Worm (Caenorhabditis elegans) whole organism, young adult: ENCODE measurements around the gene srh-296.

Experiments used
- B0035.1 ChIP-seq: sonication (generic microtip); optimal IDR thresholded peaks from 2 replicates; lab custom pipeline; 2016; ENCODE audit warnings: missing genetic modification characterization, mild to moderate bottlenecking, missing compliant biosample characterization, missing genotype, missing genetic modification reagents
- B0261.1 ChIP-seq: sonication (generic microtip); optimal IDR thresholded peaks from 2 replicates; lab custom pipeline; 2016; ENCODE audit warnings: mild to moderate bottlenecking, missing genetic modification characterization, moderate library complexity, missing compliant biosample characterization
- C06A6.2 ChIP-seq: fragments of 200-800 bp; sonication (Bioruptor generic); conservative IDR thresholded peaks from 2 replicates; pipeline ENCODE4 v1.3.6; 2022; ENCODE audit warnings: missing genetic modification characterization, missing compliant biosample characterization
- F39B2.1 ChIP-seq: fragments of 200-800 bp; sonication (Bioruptor generic); IDR thresholded peaks from 2 replicates; pipeline ENCODE4 v1.3.6; 2022; ENCODE audit warnings: missing genetic modification reagents, missing genetic modification characterization, missing compliant biosample characterization
- F49E8.2 ChIP-seq: sonication (generic microtip); optimal IDR thresholded peaks from 3 replicates; lab custom pipeline; 2017; ENCODE audit warnings: missing genetic modification characterization, mild to moderate bottlenecking, missing compliant biosample characterization, antibody characterized with exemption, moderate library complexity; ENCODE audit not compliant: insufficient read depth
- Y56A3A.18 ChIP-seq: fragments of 200-800 bp; sonication (Bioruptor generic); IDR thresholded peaks from 2 replicates; pipeline ENCODE4 v1.3.6; 2022; ENCODE audit warnings: missing genetic modification reagents, missing genetic modification characterization, missing compliant biosample characterization
- Y67H2A.10 ChIP-seq: fragments of 200-800 bp; sonication (Bioruptor generic); conservative IDR thresholded peaks from 2 replicates; pipeline ENCODE4 v1.3.6; 2022; ENCODE audit warnings: missing genetic modification reagents, missing genetic modification characterization, missing compliant biosample characterization
- ZK185.1 ChIP-seq: sonication (generic microtip); optimal IDR thresholded peaks from 2 replicates; lab custom pipeline; 2016; ENCODE audit warnings: mild to moderate bottlenecking, missing genetic modification characterization, missing compliant biosample characterization; ENCODE audit not compliant: poor library complexity, severe bottlenecking
- attf-6 ChIP-seq: fragments of 200-800 bp; sonication (Bioruptor generic); IDR thresholded peaks from 2 replicates; pipeline ENCODE4 v1.3.6; 2022; ENCODE audit warnings: missing genetic modification reagents, missing genetic modification characterization, missing compliant biosample characterization
- ccch-3 ChIP-seq: fragments of 200-800 bp; sonication (Bioruptor generic); optimal IDR thresholded peaks from 2 replicates; lab custom pipeline; 2018; ENCODE audit warnings: mild to moderate bottlenecking, missing genetic modification characterization, missing compliant biosample characterization
- chd-7 ChIP-seq: sonication (generic microtip); optimal IDR thresholded peaks from 2 replicates; lab custom pipeline; 2016; ENCODE audit warnings: mild to moderate bottlenecking, missing genetic modification characterization, moderate library complexity, missing compliant biosample characterization
- egl-44 ChIP-seq: fragments of 200-800 bp; sonication (Bioruptor generic); IDR thresholded peaks from 2 replicates; pipeline ENCODE4 v1.3.6; 2022; ENCODE audit warnings: missing genetic modification reagents, missing genetic modification characterization, missing compliant biosample characterization
- egrh-3 ChIP-seq: fragments of 200-800 bp; sonication (Bioruptor generic); IDR thresholded peaks from 2 replicates; pipeline ENCODE4 v1.3.6; 2022; ENCODE audit warnings: missing genetic modification reagents, missing genetic modification characterization, missing compliant biosample characterization
- ekl-4 ChIP-seq: fragments of 200-800 bp; sonication (Bioruptor generic); IDR thresholded peaks from 2 replicates; pipeline ENCODE4 v1.3.6; 2022; ENCODE audit warnings: missing genetic modification reagents, missing genetic modification characterization, missing compliant biosample characterization
- hlh-26 ChIP-seq: fragments of 200-800 bp; sonication (Bioruptor generic); conservative IDR thresholded peaks from 2 replicates; pipeline ENCODE4 v1.3.6; 2022; ENCODE audit warnings: missing genetic modification reagents, missing genetic modification characterization, missing compliant biosample characterization
- hmg-1.2 ChIP-seq: fragments of 200-800 bp; sonication (Bioruptor generic); IDR thresholded peaks from 2 replicates; pipeline ENCODE4 v1.3.6; 2022; ENCODE audit warnings: missing genetic modification reagents, missing genetic modification characterization, missing compliant biosample characterization
- hmg-20 ChIP-seq: fragments of 200-800 bp; sonication (Bioruptor generic); IDR thresholded peaks from 2 replicates; pipeline ENCODE4 v1.3.6; 2022; ENCODE audit warnings: missing genetic modification reagents, missing genetic modification characterization, missing compliant biosample characterization
- hsf-1 ChIP-seq: fragments of 200-800 bp; sonication (Bioruptor generic); IDR thresholded peaks from 2 replicates; pipeline ENCODE4 v1.3.6; 2022; ENCODE audit warnings: missing genetic modification reagents, missing genetic modification characterization, missing compliant biosample characterization
- lag-1 ChIP-seq: fragments of 200-800 bp; sonication (Bioruptor generic); IDR thresholded peaks from 2 replicates; pipeline ENCODE4 v1.3.6; 2022; ENCODE audit warnings: missing genetic modification reagents, missing genetic modification characterization, missing compliant biosample characterization
- lin-26 ChIP-seq: fragments of 200-800 bp; sonication (Bioruptor generic); IDR thresholded peaks from 2 replicates; pipeline ENCODE4 v1.3.6; 2022; ENCODE audit warnings: missing genetic modification reagents, missing genetic modification characterization, missing compliant biosample characterization
- lin-40 ChIP-seq: sonication (generic microtip); optimal IDR thresholded peaks from 2 replicates; lab custom pipeline; 2016; ENCODE audit warnings: missing genetic modification characterization, mild to moderate bottlenecking, missing compliant biosample characterization, missing genotype, missing genetic modification reagents
- lsy-27 ChIP-seq: sonication (generic microtip); optimal IDR thresholded peaks from 2 replicates; lab custom pipeline; 2017; ENCODE audit warnings: missing genetic modification characterization, mild to moderate bottlenecking, missing compliant biosample characterization, antibody characterized with exemption, missing genotype, borderline replicate concordance; ENCODE audit not compliant: insufficient read depth
- mes-4 ChIP-seq: sonication (generic microtip); optimal IDR thresholded peaks from 2 replicates; lab custom pipeline; 2016; ENCODE audit warnings: missing genotype, missing genetic modification characterization, missing compliant biosample characterization
- nhr-80 ChIP-seq: sonication (generic microtip); optimal IDR thresholded peaks from 2 replicates; lab custom pipeline; 2016; ENCODE audit warnings: missing genetic modification characterization, missing compliant biosample characterization
- pha-4 ChIP-seq: fragments of 150-350 bp; sonication (generic microtip); optimal IDR thresholded peaks from 2 replicates; lab custom pipeline; 2014; ENCODE audit warnings: missing biosample characterization, missing genetic modification reagents, missing genetic modification characterization
- rcor-1 ChIP-seq: fragments of 200-800 bp; sonication (Bioruptor generic); IDR thresholded peaks from 2 replicates; pipeline ENCODE4 v1.3.6; 2022; ENCODE audit warnings: missing genetic modification reagents, missing genetic modification characterization, missing compliant biosample characterization
- rpc-1 ChIP-seq, 2 experiments: fragments of 150-350 bp in 1 of 2; sonication (generic microtip) in 1 of 2; optimal IDR thresholded peaks; 2 replicates each; lab custom pipeline; 2014 to 2018; ENCODE audit warnings: missing biosample characterization in 1 of 2, missing genetic modification characterization in 1 of 2, missing genetic modification reagents in 1 of 2, missing genotype in 1 of 2
- sdz-38 ChIP-seq: sonication (generic microtip); optimal IDR thresholded peaks from 2 replicates; lab custom pipeline; 2016; ENCODE audit warnings: missing genotype, missing genetic modification characterization, missing compliant biosample characterization
- tbp1 ChIP-seq: fragments of 200-800 bp; sonication (Bioruptor generic); optimal IDR thresholded peaks from 2 replicates; lab custom pipeline; 2018; ENCODE audit warnings: mild to moderate bottlenecking, missing genetic modification characterization, missing compliant biosample characterization
- tbx-9 ChIP-seq: sonication (generic microtip); optimal IDR thresholded peaks from 2 replicates; lab custom pipeline; 2016; ENCODE audit warnings: borderline replicate concordance, missing genetic modification characterization, inconsistent platforms, missing compliant biosample characterization
- ztf-18 ChIP-seq: sonication (generic microtip); optimal IDR thresholded peaks from 2 replicates; lab custom pipeline; 2016; ENCODE audit warnings: missing genotype, mild to moderate bottlenecking, missing genetic modification characterization, missing compliant biosample characterization
- ztf-3 ChIP-seq: fragments of 200-800 bp; sonication (Bioruptor generic); optimal IDR thresholded peaks from 2 replicates; lab custom pipeline; 2018; ENCODE audit warnings: mild to moderate bottlenecking, missing genetic modification characterization, missing compliant biosample characterization

The srh-296 gene

ce11 chrV:17824610-17825009 lies 14.5 kb downstream of the srh-296 start, which contains the start of gene srh-301:
Gene srh-301 (plus strand): TSS chrV:17824910.
- TF ChIP-seq hmg-20 = no peak
- TF ChIP-seq tbp1 (GFP tag; lab: Kevin White, UChicago) = no peak
- no peak for TF ChIP-seq Y56A3A.18

ce11 chrV:17826325-17826724 lies 16.2 kb downstream of the srh-296 start:
- peak; percentile 47 for TF ChIP-seq B0261.1 (tag; lab: Kevin White, UChicago)
- TF ChIP-seq tbp1 (GFP tag; lab: Kevin White, UChicago) = peak; percentile 83
- TF ChIP-seq rpc-1 (optimal IDR thresholded peaks at IDR 0.05; lab: Kevin White, UChicago) = peak; percentile 39
- peak; percentile 68 for TF ChIP-seq rpc-1 (tag; optimal IDR thresholded peaks at IDR 0.05; lab: Kevin White, UChicago)
- peak; percentile 57; the same call in 1 of the 2 replicates for TF ChIP-seq lin-26 (GFP tag; lab: Robert Waterston, UW)
- TF ChIP-seq, all 124 proteins: peak for 4; not testable (repeated sequence) for 120

- TF ChIP-seq hmg-1.2 (GFP tag; lab: Robert Waterston, UW) (no peak), egrh-3 (GFP tag; lab: Robert Waterston, UW) (no peak), lin-40 (tag; lab: Kevin White, UChicago) (no peak), lag-1 (GFP tag; lab: Robert Waterston, UW) (no peak), ekl-4 (no peak)
- TF ChIP-seq, all 124 proteins: peak for 0
Observed at ce11 chrV:17828310-17828709, 18.2 kb downstream of the srh-296 start, which contains the start of gene srh-304. Gene srh-304 (plus strand): TSS chrV:17828610.

- no peak for TF ChIP-seq Y67H2A.10
- no peak for TF ChIP-seq pha-4 (tag; lab: Kevin White, UChicago)
- TF ChIP-seq chd-7 (tag; lab: Kevin White, UChicago) = no peak
- TF ChIP-seq attf-6 = no peak
- no peak for TF ChIP-seq hlh-26 (GFP tag; lab: Robert Waterston, UW)
- TF ChIP-seq hsf-1 (GFP tag; lab: Robert Waterston, UW) = no peak
- no peak for TF ChIP-seq ccch-3 (GFP tag; lab: Kevin White, UChicago)
Observed at ce11 chrV:17831350-17831749, 21.2 kb downstream of the srh-296 start, which contains the start of gene srh-303. Gene srh-303 (plus strand): TSS chrV:17831650.

ce11 chrV:17832228-17832627 lies 22.1 kb downstream of the srh-296 start:
- TF ChIP-seq F39B2.1 (GFP tag; lab: Robert Waterston, UW) = peak; percentile 98

ce11 chrV:17844106-17844505 lies 34.0 kb downstream of the srh-296 start, which contains the start of gene srh-286:
Gene srh-286 (minus strand): TSS chrV:17844206.
- TF ChIP-seq B0035.1 (tag; lab: Kevin White, UChicago) (no peak), ZK185.1 (tag; lab: Kevin White, UChicago) (no peak), ztf-3 (GFP tag; lab: Kevin White, UChicago) (no peak), rcor-1 (no peak), lin-26 (GFP tag; lab: Robert Waterston, UW) (no peak), tbx-9 (tag; lab: Kevin White, UChicago) (no peak), F49E8.2 (no peak), lsy-27 (tag; lab: Kevin White, UChicago) (no peak), sdz-38 (tag; lab: Kevin White, UChicago) (no peak), nhr-80 (no peak), egl-44 (GFP tag; lab: Robert Waterston, UW) (no peak), mes-4 (tag; lab: Kevin White, UChicago) (no peak), C06A6.2 (GFP tag; lab: Robert Waterston, UW) (no peak), ztf-18 (tag; lab: Kevin White, UChicago) (no peak)
